Fruit fly (Drosophila melanogaster) whole organism, embryonic: ENCODE measurements around the gene EAChm.

Experiments used
- Atf3 ChIP-seq: fragments of 200-800 bp; sonication (Bioruptor generic); optimal IDR thresholded peaks from 3 replicates; lab custom pipeline; 2016; ENCODE audit warnings: missing biosample characterization, missing genetic modification characterization
- CG11456 ChIP-seq: fragments of 200-800 bp; sonication (Bioruptor generic); IDR thresholded peaks from 3 replicates; pipeline ENCODE4 v1.3.6; 2022; ENCODE audit warnings: missing biosample characterization, missing genetic modification characterization
- CG12104 ChIP-seq: fragments of 200-800 bp; sonication (Bioruptor generic); optimal IDR thresholded peaks from 3 replicates; lab custom pipeline; 2016; ENCODE audit warnings: missing biosample characterization, missing genetic modification characterization
- CG6813 ChIP-seq: fragments of 200-800 bp; sonication (Bioruptor generic); optimal IDR thresholded peaks from 2 replicates; lab custom pipeline; 2017; ENCODE audit warnings: missing biosample characterization, missing genetic modification characterization, mild to moderate bottlenecking, moderate library complexity, missing genetic modification reagents
- Eip74EF ChIP-seq, 2 experiments: fragments of 200-800 bp in 1 of 2; fragments of >200 bp in 1 of 2; sonication (Bioruptor generic) in 1 of 2; optimal IDR thresholded peaks; 2 replicates each; lab custom pipeline; 2017 to 2019; ENCODE audit warnings: missing biosample characterization in 2 of 2, missing genetic modification characterization in 2 of 2, mild to moderate bottlenecking in 1 of 2, moderate library complexity in 1 of 2
- H2.0 ChIP-seq: fragments of 200-800 bp; sonication (Bioruptor generic); IDR thresholded peaks from 2 replicates; pipeline ENCODE4 v1.3.6; 2022; ENCODE audit warnings: missing biosample characterization, missing genetic modification characterization
- Hand ChIP-seq: fragments of 200-800 bp; sonication (Bioruptor generic); optimal IDR thresholded peaks from 2 replicates; lab custom pipeline; 2017; ENCODE audit warnings: mild to moderate bottlenecking, missing biosample characterization, missing genetic modification reagents, missing genetic modification characterization
- MTF-1 ChIP-seq: fragments of 200-800 bp; sonication (Bioruptor generic); optimal IDR thresholded peaks from 2 replicates; lab custom pipeline; 2018; ENCODE audit warnings: missing biosample characterization, mild to moderate bottlenecking, missing genetic modification characterization, borderline replicate concordance
- Poxn ChIP-seq: fragments of 200-800 bp; sonication (Bioruptor generic); IDR thresholded peaks from 2 replicates; pipeline ENCODE4 v1.3.6; 2022; ENCODE audit warnings: missing biosample characterization, missing genetic modification characterization
- cg ChIP-seq: fragments of 200-800 bp; sonication (Bioruptor generic); optimal IDR thresholded peaks from 3 replicates; lab custom pipeline; 2019; ENCODE audit warnings: missing biosample characterization, mild to moderate bottlenecking, missing genetic modification characterization, moderate library complexity
- fu2 ChIP-seq: fragments of 200-800 bp; sonication (Bioruptor generic); optimal IDR thresholded peaks from 2 replicates; lab custom pipeline; 2016; ENCODE audit warnings: missing biosample characterization, missing genetic modification characterization
- toy ChIP-seq: fragments of 200-800 bp; sonication (Bioruptor generic); IDR thresholded peaks from 2 replicates; pipeline ENCODE4 v1.3.6; 2022; ENCODE audit warnings: missing biosample characterization, missing genetic modification characterization

dm6 chr3L:15073680-15074079 lies 19.1 kb downstream of the EAChm start:
- TF ChIP-seq Eip74EF (GFP tag; optimal IDR thresholded peaks at IDR 0.05; lab: Kevin White, UChicago) = no peak
- TF ChIP-seq CG11456 = no peak
- TF ChIP-seq Atf3 = no peak
- no peak for TF ChIP-seq fu2 (GFP tag; lab: Kevin White, UChicago)
- TF ChIP-seq toy (GFP tag; lab: Robert Waterston, UW) = no peak
- TF ChIP-seq H2.0 (GFP tag; lab: Robert Waterston, UW) = no peak
- no peak for TF ChIP-seq cg
- TF ChIP-seq CG12104 = no peak
- TF ChIP-seq MTF-1 (GFP tag; lab: Kevin White, UChicago) = no peak
- no peak for TF ChIP-seq Hand (GFP tag; lab: Kevin White, UChicago)
- TF ChIP-seq Poxn (GFP tag; lab: Robert Waterston, UW) = no peak
- TF ChIP-seq CG6813 (GFP tag; lab: Kevin White, UChicago) = no peak
